Worm (Caenorhabditis elegans): ENCODE measurements around the gene sre-6.
A peak's percentile ranks its signal among the peaks of the same experiment; 100 is the strongest.

DNA sequence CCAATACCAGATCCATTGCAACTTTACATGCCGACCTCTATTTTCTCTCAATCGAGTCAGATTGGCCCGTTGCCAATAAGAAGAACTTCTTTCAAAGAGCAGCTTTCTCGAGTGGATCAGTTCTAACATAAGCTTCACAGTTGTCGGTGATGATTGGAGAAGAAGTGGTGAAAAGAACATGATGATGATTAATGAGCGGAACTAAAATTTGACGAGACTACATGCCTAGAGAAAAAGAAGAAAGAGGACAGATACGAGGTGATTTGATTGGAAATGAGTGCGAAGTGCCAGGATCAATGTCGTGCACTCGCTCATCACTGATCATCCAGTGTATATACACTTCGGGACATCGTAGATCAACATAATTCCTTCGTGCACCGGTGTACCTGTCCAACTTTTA lies 34.9 kb downstream of the sre-6 start:
- no peak for TF ChIP-seq jun-1 (tag; optimal IDR thresholded peaks at IDR 0.05)
- no peak for TF ChIP-seq nhr-76 (tag; optimal IDR thresholded peaks at IDR 0.05)
- TF ChIP-seq elt-3 (tag; optimal IDR thresholded peaks at IDR 0.05), result no peak
- TF ChIP-seq snpc-4 (tag; optimal IDR thresholded peaks at IDR 0.05), result no peak
- TF ChIP-seq irx-1 (tag; optimal IDR thresholded peaks at IDR 0.05), result no peak
- TF ChIP-seq lin-39 (tag; optimal IDR thresholded peaks at IDR 0.05), result peak; percentile 92
- TF ChIP-seq unc-98 (GFP tag; IDR thresholded peaks at IDR 0.05), result no peak
